Worm (Caenorhabditis elegans) whole organism, L3 larva: Measurements from ENCODE around the gene dhgd-1.

ENCODE experiments used
- ZK546.5 ChIP-seq: sonication (generic microtip); optimal IDR thresholded peaks from 2 replicates; lab custom pipeline; 2017; ENCODE audit warnings: missing biosample characterization, missing genetic modification characterization
- aly-2 ChIP-seq: fragments of 150-350 bp; optimal IDR thresholded peaks from 2 replicates; lab custom pipeline; 2014; ENCODE audit warnings: missing biosample characterization, missing genetic modification characterization
- fkh-10 ChIP-seq: sonication (generic microtip); optimal IDR thresholded peaks from 2 replicates; lab custom pipeline; 2017; ENCODE audit warnings: missing biosample characterization, missing genetic modification reagents, missing genetic modification characterization
- lin-39 ChIP-seq: fragments of 150-350 bp; optimal IDR thresholded peaks from 2 replicates; lab custom pipeline; 2018; ENCODE audit warnings: missing biosample characterization, missing genetic modification reagents, missing genetic modification characterization
- nhr-237 ChIP-seq: fragments of 150-350 bp; optimal IDR thresholded peaks from 2 replicates; lab custom pipeline; 2014; ENCODE audit warnings: missing biosample characterization, missing genetic modification characterization
- nhr-28 ChIP-seq: fragments of 150-350 bp; optimal IDR thresholded peaks from 2 replicates; lab custom pipeline; 2014; ENCODE audit warnings: missing biosample characterization, missing genetic modification characterization
- pha-4 ChIP-seq: fragments of 150-350 bp; optimal IDR thresholded peaks from 2 replicates; lab custom pipeline; 2014; ENCODE audit warnings: missing biosample characterization, missing genetic modification reagents, missing genetic modification characterization
- sea-2 ChIP-seq: fragments of 150-350 bp; sonication (generic microtip); optimal IDR thresholded peaks from 4 replicates; lab custom pipeline; 2014; ENCODE audit warnings: missing biosample characterization, missing genetic modification reagents, missing genetic modification characterization
- skn-1 ChIP-seq: fragments of 150-350 bp; optimal IDR thresholded peaks from 2 replicates; lab custom pipeline; 2014; ENCODE audit warnings: missing biosample characterization, missing genetic modification characterization
- snpc-4 ChIP-seq: fragments of 150-350 bp; optimal IDR thresholded peaks from 2 replicates; lab custom pipeline; 2014; ENCODE audit warnings: missing biosample characterization, missing genetic modification characterization
- unc-39 ChIP-seq: sonication (generic microtip); optimal IDR thresholded peaks from 4 replicates; lab custom pipeline; 2017; ENCODE audit warnings: missing biosample characterization, missing genetic modification characterization
- ztf-11 ChIP-seq: fragments of 150-350 bp; optimal IDR thresholded peaks from 2 replicates; lab custom pipeline; 2014; ENCODE audit warnings: missing biosample characterization, missing genetic modification characterization

DNA sequence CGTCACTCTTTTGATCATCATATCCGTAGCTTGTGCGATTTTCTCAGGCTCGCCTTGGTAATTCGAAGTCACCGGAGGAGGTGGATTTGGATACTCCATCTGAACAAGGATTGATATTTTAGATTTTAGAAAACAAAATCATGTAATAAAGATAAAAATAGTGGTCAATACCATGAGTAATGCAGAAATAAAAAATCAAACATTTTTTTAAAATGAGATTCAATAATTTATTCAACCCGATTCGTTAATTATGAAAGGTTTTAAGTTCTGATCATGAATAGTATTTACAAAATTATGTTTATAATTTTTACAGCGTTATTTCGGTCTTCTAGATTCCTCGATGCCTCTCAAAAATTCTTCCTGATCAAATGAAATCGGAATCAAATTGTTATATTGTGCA lies 18.2 kb downstream of the dhgd-1 start, which contains the start of gene mdt-8:
- TF ChIP-seq ZK546.5: no peak
- no peak for TF ChIP-seq skn-1
- TF ChIP-seq nhr-28 (tag; lab: Kevin White, UChicago): no peak
- no peak for TF ChIP-seq pha-4 (tag; lab: Kevin White, UChicago)
- TF ChIP-seq aly-2 (tag; lab: Kevin White, UChicago): no peak
- no peak for TF ChIP-seq snpc-4 (tag; lab: Kevin White, UChicago)
- TF ChIP-seq fkh-10 (GFP tag; lab: Kevin White, UChicago): no peak
- no peak for TF ChIP-seq ztf-11 (tag; lab: Kevin White, UChicago)
- TF ChIP-seq unc-39 (tag; lab: Kevin White, UChicago): no peak
- no peak for TF ChIP-seq sea-2 (GFP tag; lab: Kevin White, UChicago)
- no peak for TF ChIP-seq lin-39 (tag; lab: Kevin White, UChicago)
- TF ChIP-seq nhr-237 (tag; lab: Kevin White, UChicago): no peak
